Worm (Caenorhabditis elegans): ENCODE data around the gene Y45G5AM.3.

- TF ChIP-seq ama-1 (optimal IDR thresholded peaks at IDR 0.05), result no peak
- no peak for TF ChIP-seq tbx-37 (GFP tag; conservative IDR thresholded peaks at IDR 0.05)
- no peak for TF ChIP-seq flt-1 (GFP tag; IDR thresholded peaks at IDR 0.05)
- no peak for TF ChIP-seq hnd-1 (tag; optimal IDR thresholded peaks at IDR 0.05)
- TF ChIP-seq hmbx-1 (tag; optimal IDR thresholded peaks at IDR 0.05), result no peak
- no peak for TF ChIP-seq tra-4 (tag; optimal IDR thresholded peaks at IDR 0.05)
- TF ChIP-seq sea-1 (GFP tag; conservative IDR thresholded peaks at IDR 0.05), result no peak
- no peak for TF ChIP-seq ceh-36 (tag; optimal IDR thresholded peaks at IDR 0.05)
- no peak for TF ChIP-seq tbx-11 (GFP tag; IDR thresholded peaks at IDR 0.05)
- TF ChIP-seq ceh-13 (GFP tag; optimal IDR thresholded peaks at IDR 0.05), result no peak
- TF ChIP-seq hmg-4 (GFP tag; optimal IDR thresholded peaks at IDR 0.05), result no peak
- TF ChIP-seq F13C5.2 (tag; optimal IDR thresholded peaks at IDR 0.05), result no peak
- no peak for TF ChIP-seq B0310.2 (tag; optimal IDR thresholded peaks at IDR 0.05)
- no peak for TF ChIP-seq scrt-1 (GFP tag; IDR thresholded peaks at IDR 0.05)
Observed at ce11 chrV:4182546-4182945, 18.2 kb downstream of the Y45G5AM.3 start.
